Fruit fly (Drosophila melanogaster): ENCODE measurements around the gene CG5157.

DNA sequence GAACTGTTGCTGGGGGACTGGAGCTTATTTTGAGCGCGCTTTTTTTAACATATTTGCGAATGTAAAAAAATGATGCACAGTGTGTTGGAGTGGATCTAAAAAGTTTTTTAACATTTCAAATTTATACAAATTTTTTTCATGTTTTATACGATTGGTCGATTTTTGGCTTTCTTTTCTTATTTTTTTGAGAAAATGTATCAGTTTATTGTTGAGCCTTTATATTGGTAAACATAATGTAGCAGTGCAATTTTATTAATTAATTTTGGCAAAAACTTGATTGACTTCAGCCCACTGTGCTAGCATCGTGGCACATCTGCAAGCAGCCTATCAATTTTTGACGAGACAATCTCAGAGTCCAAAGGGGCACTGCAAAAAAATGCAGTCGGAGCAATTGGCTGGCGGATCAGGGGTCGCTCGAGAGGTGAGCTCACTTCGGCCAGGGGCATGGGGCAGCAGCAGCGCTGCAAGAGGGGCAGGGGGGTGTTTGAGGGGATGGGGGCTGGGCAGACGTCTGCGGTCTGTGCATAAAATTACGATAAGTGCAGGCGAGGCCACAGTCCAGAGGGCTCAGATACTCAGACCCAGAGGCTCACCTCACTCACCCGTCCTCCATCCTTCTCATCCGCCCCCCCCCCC is 38.1 kb upstream of the CG5157 start:
- TF ChIP-seq CG8478 (optimal IDR thresholded peaks at IDR 0.05): no peak
- TF ChIP-seq CTCF (optimal IDR thresholded peaks at IDR 0.05): no peak

Measured in S2 (cell line).